Fruit fly (Drosophila melanogaster) whole organism, pupa: Measurements from ENCODE around the gene mthl11.
A peak's percentile ranks its signal among the peaks of the same experiment; 100 is the strongest.

Experiments
- CG10348 ChIP-seq: fragments of 200-800 bp; sonication (Bioruptor generic); IDR thresholded peaks from 2 replicates; pipeline ENCODE4 v1.3.6; 2022; ENCODE audit warnings: missing biosample characterization, missing genetic modification characterization
- CG12605 ChIP-seq: fragments of 200-800 bp; sonication (Bioruptor generic); IDR thresholded peaks from 2 replicates; pipeline ENCODE4 v1.3.6; 2022; ENCODE audit warnings: missing biosample characterization, missing genetic modification characterization
- CG14655 ChIP-seq: fragments of 200-800 bp; sonication (Bioruptor generic); optimal IDR thresholded peaks from 3 replicates; lab custom pipeline; 2017; ENCODE audit warnings: mild to moderate bottlenecking, missing biosample characterization, missing genetic modification reagents, missing genetic modification characterization
- CG17806 ChIP-seq: fragments of 200-800 bp; sonication (Bioruptor generic); optimal IDR thresholded peaks from 2 replicates; lab custom pipeline; 2018; ENCODE audit warnings: missing biosample characterization, mild to moderate bottlenecking, missing genetic modification characterization, moderate library complexity
- CG32121 ChIP-seq: fragments of 200-800 bp; sonication (Bioruptor generic); IDR thresholded peaks from 2 replicates; pipeline ENCODE4 v1.3.6; 2022; ENCODE audit warnings: missing biosample characterization, missing genetic modification characterization
- CG34367 ChIP-seq: fragments of 200-800 bp; sonication (Bioruptor generic); optimal IDR thresholded peaks from 2 replicates; lab custom pipeline; 2018; ENCODE audit warnings: missing biosample characterization, mild to moderate bottlenecking, missing genetic modification characterization
- CG4496 ChIP-seq: fragments of 200-800 bp; sonication (Bioruptor generic); IDR thresholded peaks from 3 replicates; pipeline ENCODE4 v1.3.6; 2022; ENCODE audit warnings: missing biosample characterization, missing genetic modification characterization
- CG8301 ChIP-seq: fragments of 200-800 bp; sonication (Bioruptor generic); optimal IDR thresholded peaks from 2 replicates; lab custom pipeline; 2018; ENCODE audit warnings: missing biosample characterization, mild to moderate bottlenecking, missing genetic modification characterization
- EcR ChIP-seq: fragments of 200-800 bp; sonication (Bioruptor generic); optimal IDR thresholded peaks from 3 replicates; lab custom pipeline; 2019; ENCODE audit warnings: missing biosample characterization, missing genetic modification characterization, mild to moderate bottlenecking, moderate library complexity, missing genetic modification reagents
- Pif1A ChIP-seq: fragments of 200-800 bp; sonication (Bioruptor generic); optimal IDR thresholded peaks from 3 replicates; lab custom pipeline; 2016; ENCODE audit warnings: missing biosample characterization, missing genetic modification characterization
- Pif1B ChIP-seq: fragments of 200-800 bp; sonication (Bioruptor generic); optimal IDR thresholded peaks from 3 replicates; lab custom pipeline; 2016; ENCODE audit warnings: missing biosample characterization, missing genetic modification characterization
- fd96Ca ChIP-seq: fragments of 200-800 bp; sonication (Bioruptor generic); IDR thresholded peaks from 3 replicates; pipeline ENCODE4 v1.3.6; 2022; ENCODE audit warnings: missing biosample characterization, missing genetic modification characterization

DNA sequence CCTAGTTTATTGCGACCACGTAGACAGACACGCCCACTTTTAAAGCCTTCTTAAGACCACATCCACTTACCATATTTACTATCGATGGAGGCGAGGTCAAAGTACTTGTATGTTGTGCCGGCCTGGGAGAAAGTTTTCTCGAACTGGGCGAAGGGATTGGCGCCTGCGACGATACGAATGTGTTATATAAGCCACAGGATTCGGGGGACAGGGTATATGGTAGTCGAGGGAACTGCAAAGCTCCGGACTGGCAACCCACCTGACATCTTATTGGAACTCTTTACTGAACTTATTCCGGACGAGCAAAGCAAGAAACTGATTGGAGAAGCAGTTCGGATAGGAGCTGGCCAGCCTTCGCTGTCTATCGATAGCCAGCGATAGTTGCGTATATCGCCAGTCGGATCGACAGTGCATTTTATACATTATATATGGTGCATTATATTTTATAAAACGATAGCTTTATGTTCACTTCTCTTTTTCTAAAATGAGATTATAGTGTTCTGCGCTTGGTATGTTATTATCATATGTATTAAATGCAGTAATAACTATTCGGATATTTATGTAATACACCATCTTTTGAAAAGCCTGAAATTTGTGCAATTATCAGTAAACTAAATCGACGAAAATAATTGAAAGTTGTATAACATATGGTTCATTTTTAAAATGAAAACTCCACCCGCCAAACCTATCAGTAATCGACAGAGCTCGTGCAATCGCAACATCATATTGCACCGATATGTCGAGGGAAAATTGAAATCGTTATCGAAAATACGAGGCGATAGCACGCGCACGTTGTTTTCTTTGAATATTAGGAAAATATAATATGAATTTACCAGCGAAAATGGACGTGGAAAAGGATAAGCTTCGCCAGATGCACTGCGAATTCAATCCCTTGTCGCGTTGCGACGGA is 12.0 kb downstream of the mthl11 start, which contains the start of the genes Irp-1B and Rrp46:
- TF ChIP-seq Pif1B (GFP tag; lab: Kevin White, UChicago) (no peak), EcR (GFP tag; lab: Kevin White, UChicago) (peak; percentile 92), CG34367 (no peak), CG12605 (GFP tag; lab: Robert Waterston, UW) (no peak), Pif1A (no peak), fd96Ca (no peak), CG17806 (no peak), CG32121 (GFP tag; lab: Robert Waterston, UW) (no peak), CG8301 (tag; lab: Kevin White, UChicago) (no peak), CG14655 (GFP tag; lab: Kevin White, UChicago) (no peak), CG4496 (GFP tag; lab: Robert Waterston, UW) (no peak), CG10348 (GFP tag; lab: Robert Waterston, UW) (no peak)
